Fruit fly (Drosophila melanogaster) whole organism, embryonic: ENCODE data around the gene Plzf.

Experiments used
- CG10147 ChIP-seq: fragments of 200-800 bp; sonication (Bioruptor generic); optimal IDR thresholded peaks from 2 replicates; lab custom pipeline; 2019; ENCODE audit warnings: missing biosample characterization, mild to moderate bottlenecking, missing genetic modification characterization, moderate library complexity
- NfI ChIP-seq: fragments of 200-800 bp; sonication (Bioruptor generic); optimal IDR thresholded peaks from 3 replicates; lab custom pipeline; 2018; ENCODE audit warnings: missing biosample characterization, mild to moderate bottlenecking, missing genetic modification characterization, moderate library complexity
- gcm ChIP-seq: fragments of 200-800 bp; sonication (Bioruptor generic); optimal IDR thresholded peaks from 2 replicates; lab custom pipeline; 2019; ENCODE audit warnings: missing biosample characterization, mild to moderate bottlenecking, missing genetic modification characterization, moderate library complexity
- toy ChIP-seq: fragments of 200-800 bp; sonication (Bioruptor generic); IDR thresholded peaks from 2 replicates; pipeline ENCODE4 v1.3.6; 2022; ENCODE audit warnings: missing biosample characterization, missing genetic modification characterization
- usp ChIP-seq: fragments of >200 bp; optimal IDR thresholded peaks from 2 replicates; lab custom pipeline; 2017; ENCODE audit warnings: missing biosample characterization, missing genetic modification characterization

DNA sequence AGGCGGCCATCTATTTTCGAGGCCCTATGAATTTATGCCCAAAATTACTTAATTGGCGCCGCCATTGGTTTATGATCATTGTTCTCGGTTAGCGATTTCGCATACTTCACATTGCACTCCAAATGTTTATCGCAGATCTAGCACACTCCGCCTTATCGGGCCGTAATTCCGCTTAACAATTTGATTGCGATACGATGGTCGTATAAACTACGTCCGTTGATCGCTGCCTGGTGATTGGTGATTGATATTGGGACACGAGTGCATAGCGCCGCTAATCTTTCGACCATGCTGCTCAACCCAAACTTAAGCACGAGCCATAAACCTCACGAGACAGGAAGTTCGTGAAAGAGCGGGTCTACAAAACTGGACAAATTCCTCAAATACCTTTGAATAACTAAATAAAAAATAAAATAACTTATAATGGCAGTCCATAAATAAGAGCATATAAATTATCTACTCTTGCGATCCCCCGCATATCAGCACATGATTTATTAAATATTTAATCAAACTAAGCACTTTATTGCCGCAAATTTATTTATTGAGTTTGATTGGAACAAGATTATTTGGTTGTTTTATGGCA, 18.1 kb downstream of the Plzf start:
- TF ChIP-seq CG10147 (GFP tag; lab: Kevin White, UChicago), result no peak
- no peak for TF ChIP-seq usp (GFP tag; lab: Kevin White, UChicago)
- TF ChIP-seq NfI (GFP tag; lab: Kevin White, UChicago), result no peak
- no peak for TF ChIP-seq toy
- no peak for TF ChIP-seq gcm
